Worm (Caenorhabditis elegans) whole organism, dauer: Measurements from ENCODE around the gene C04E6.7.

Source experiments
- unc-62 ChIP-seq: sonication (generic microtip); optimal IDR thresholded peaks from 2 replicates; lab custom pipeline; 2017; ENCODE audit warnings: missing biosample characterization, missing genetic modification reagents, missing genetic modification characterization

C04E6.7 gene

DNA sequence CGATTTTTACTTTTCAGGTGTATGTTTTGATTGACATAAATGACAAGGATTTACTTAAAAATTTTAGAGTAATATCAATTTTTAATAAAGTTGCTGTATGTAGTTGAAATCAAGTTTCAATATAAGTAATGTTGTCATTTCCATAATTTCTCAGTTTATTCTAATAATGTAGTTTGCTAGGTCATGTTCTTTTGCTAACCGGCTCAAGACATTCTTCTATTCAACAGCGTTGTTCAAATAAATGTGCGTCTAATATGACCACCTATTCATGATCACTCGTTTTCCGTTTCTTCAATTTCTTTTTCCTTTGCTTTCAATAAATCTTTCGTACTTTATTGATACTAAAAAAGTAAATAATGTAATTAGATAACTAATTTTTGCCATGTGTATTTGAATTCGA is 13.1 kb upstream of the C04E6.7 start, which contains the start of gene C02G6.3:
Gene C02G6.3 (plus strand): TSS at position 301 of the 400 bp plus-strand sequence.
- TF ChIP-seq unc-62, result no peak

DNA sequence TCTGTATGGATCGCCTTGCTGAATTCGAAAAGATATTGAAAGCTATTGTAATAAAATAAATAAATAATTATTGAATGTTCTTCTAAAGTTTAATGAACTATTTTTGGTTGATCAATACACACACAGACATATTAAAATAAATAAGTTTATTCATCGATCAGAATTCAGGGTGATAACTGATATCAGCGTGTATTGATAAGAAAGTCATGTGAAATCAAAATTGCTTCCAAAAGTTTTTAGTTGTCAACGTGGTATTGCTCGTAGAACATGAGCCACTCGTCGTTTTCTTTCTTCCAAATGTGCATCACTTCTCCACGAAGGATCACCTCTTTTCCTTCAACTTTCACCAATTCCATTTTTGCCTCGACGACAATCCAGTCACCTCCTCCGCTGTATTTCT is 10.7 kb upstream of the C04E6.7 start:
- TF ChIP-seq unc-62, result no peak

DNA sequence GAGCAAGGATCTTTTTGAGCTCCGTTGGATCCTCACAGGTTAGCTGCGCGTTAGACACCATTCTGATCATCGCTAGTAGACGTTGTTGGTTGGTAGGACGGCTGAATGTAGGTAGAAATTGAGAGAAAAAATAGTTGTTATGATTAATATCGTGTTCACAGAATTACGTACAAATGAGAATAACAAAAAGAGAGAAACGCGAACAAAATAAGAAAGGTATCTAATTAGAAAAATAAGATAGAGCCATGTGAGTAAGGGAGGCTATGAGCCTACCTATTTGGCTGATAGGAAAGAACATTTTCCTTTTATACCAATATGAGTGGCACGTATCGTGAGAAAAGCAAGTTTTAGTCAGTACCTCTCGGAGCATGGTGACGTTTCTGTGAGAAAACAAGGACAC is 9.4 kb upstream of the C04E6.7 start, which contains the start of gene C04E6.8:
Gene C04E6.8 (minus strand): TSS at position 101 of the 400 bp plus-strand sequence.
- no peak for TF ChIP-seq unc-62

DNA sequence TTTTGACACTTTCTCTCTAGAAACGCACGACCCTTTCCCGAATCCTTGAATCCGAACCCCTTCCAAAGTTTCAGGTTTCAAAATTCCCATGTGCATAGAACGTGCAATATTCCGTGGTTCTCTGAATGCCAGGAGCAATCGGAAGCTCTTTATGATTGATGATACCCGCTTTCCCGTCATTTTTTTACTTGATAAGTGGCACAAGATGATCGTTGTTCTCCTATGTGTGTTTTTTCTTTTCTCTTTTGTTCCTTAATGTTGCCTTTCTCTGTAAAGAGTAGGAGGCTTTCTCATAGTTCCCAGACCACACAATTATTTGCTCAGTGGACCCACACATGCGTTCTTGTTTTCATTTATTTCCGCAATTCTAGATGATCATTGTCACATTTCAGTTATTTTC is 4.3 kb upstream of the C04E6.7 start:
- TF ChIP-seq unc-62, result no peak

DNA sequence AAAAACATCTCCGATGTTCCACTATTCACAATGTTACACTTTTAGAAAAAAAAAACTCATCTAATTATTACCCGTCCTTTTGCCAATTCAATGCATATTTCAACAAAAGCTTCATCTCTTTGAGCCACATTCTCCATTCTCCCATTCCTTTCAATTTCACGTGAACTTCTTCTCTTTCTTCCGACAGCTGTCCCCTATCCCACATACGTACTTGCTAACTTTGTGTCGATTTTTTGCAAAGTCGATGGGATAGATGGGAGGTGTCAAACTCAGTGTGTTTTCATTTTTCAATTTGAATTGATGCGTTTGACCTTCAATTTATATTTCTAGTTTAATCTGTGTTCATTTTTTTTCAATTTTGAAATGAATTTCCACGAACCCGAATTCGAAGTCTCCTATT is 1.9 kb upstream of the C04E6.7 start:
- TF ChIP-seq unc-62, result no peak

DNA sequence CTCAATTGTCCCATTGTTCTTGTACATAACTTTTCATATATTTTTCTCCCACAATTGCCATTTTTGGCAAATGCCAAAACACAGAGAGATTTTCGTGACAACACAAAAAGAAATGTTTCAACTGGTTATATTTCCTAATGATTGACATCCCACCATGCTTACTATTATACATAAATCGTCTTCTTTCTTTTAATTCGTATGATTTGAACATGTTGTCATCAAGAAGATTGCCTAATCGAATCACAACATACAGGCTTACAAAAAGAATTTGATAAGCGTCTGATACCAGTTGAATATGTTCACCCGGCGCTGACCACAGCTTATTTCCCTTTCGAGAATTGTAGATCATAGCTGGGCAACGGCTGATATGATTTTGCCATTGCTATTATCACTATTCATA is 1.9 kb downstream of the C04E6.7 start, which contains the start of gene grd-9:
Gene grd-9 (plus strand): TSS at position 301 of the 400 bp plus-strand sequence.
- no peak for TF ChIP-seq unc-62

DNA sequence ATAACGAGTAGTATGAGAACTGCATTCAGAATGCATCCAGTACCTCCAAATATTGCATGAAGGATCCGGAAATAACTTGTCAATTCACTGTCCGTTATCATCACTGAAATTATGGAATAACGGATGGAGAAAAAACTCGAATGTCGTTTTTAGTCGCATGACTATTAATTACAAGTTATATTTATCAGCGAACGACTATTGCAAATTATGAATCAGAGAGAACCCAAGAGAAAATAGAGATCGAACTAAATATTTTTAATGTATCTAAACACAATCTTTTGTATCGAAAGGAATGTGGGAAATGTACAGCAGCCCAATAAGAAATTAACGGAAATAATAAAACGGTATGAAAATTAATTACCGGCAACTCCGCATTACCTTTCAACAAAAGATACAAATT is 6.8 kb downstream of the C04E6.7 start, which contains the start of gene srd-16:
Gene srd-16 (minus strand): TSS at position 101 of the 400 bp plus-strand sequence.
- TF ChIP-seq unc-62, result no peak

DNA sequence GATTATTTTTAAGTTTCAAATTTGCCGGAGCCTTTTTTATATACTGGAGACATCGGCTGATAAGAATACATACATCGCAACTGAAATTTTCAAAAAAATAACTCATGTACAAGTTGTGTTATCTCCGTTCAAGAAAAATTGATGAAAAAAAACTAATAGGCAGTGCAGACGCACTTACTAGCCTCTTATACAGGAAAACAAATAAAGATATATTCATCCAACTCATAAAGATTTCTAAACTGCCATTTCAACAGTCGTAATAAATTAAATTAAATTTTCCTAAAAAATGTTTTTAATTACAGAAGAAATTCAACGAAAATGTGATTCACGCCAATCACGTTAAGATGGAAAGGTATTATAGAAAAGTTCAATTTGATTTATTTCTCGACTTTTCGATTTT is 8.7 kb downstream of the C04E6.7 start, which contains the start of gene C04E6.5:
Gene C04E6.5 (plus strand): TSS at position 301 of the 400 bp plus-strand sequence.
- no peak for TF ChIP-seq unc-62

DNA sequence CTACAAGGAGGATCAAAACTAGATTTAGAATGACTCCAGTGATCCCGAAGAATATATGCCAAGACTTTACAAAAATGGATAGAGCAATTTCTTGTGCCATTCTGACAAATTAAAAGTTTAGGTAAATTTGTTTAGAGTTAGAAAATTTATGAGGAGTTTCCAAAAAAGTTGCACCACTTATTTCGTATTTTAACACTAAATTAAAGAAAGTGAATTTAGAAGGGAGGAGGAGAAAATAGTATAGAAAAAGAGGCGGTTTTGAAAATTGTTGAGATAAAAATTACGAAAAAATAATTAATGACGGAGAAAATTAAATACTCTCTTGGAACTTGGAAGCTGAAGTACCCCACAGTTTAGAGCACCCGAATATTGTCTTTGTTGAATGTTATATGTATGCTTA is 13.1 kb downstream of the C04E6.7 start, which contains the start of gene srd-15:
Gene srd-15 (minus strand): TSS at position 101 of the 400 bp plus-strand sequence.
- no peak for TF ChIP-seq unc-62

DNA sequence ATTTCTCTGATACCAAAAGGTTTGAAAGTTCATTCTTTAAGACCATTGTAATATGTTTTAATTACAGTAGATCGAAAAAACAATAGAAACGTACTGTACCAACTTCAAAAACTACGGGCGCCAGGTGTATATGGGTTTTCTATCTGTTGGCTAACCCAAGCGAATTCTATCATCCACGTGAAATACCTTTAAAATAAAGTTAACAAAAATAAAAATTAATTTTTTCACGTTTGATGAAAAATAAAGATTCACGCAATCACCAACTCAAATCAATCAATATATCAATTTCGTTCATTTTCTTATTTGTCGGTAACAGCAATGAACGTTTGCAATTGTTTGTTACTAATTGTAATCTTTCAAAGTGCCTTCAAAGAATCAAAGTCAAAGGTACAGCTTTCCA is 14.0 kb downstream of the C04E6.7 start, which contains the start of gene C04E6.4:
Gene C04E6.4 (plus strand): TSS at position 301 of the 400 bp plus-strand sequence.
- TF ChIP-seq unc-62, result no peak

DNA sequence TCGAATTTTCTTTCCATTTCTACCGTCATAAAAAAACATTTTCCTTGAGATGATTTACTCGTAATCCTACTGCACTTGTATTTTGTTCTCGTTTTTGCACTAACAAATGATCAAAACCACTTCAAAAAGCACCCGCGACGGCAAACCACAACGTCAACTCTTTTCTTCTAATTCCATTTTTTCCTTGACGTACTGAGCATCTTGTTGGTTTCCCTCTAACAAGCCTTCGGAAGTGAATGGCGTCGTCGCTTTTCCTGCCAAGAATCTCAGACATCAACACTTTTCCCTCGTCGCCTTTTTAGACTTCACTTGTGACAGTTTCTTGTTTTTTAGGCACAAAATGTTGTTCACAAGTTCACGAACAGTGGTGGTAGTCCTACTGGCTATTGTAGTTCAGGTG is 19.3 kb downstream of the C04E6.7 start, which contains the start of gene C04E6.13:
Gene C04E6.13 (plus strand): TSS at position 301 of the 400 bp plus-strand sequence.
- TF ChIP-seq unc-62, result no peak

DNA sequence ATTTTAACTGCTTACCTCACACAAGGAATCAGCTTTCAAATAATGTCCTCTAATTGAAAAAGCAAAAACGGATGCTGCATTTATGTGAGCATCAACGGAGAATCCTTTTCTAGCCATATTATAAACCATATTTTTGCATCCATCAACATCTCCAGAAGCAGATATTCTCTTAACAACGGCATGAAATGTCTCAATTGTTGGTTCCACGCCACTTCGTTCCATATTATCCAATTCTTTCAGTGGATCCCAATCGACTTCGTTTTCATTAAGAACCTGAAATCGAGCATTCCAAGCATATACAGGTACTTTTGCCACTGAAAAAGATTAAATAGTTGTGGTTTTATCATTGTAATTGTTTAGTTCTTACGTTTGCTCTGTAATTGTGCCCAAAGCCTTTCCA is 23.7 kb downstream of the C04E6.7 start:
- no peak for TF ChIP-seq unc-62

DNA sequence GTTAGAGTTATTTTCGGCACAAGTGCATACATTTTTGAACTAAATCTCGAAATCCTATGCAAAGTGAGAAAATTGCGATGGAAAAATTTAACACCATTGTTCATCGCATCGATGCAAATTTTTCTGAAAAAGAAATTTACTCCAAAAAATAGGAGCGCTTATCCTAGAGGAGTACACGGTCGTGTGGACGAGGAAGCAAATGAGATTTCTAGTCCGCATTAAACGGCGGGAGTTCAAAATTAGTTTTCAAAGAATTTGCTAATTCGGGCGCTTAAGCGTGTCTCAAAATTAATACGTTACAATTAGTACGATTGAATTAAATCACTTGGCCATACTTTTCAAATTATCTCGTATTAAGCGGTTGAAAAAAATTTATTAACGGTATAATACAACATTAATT is 24.6 kb downstream of the C04E6.7 start, which contains the start of gene lrpr-1:
Gene lrpr-1 (minus strand): TSS at position 185 of the 400 bp plus-strand sequence.
- no peak for TF ChIP-seq unc-62

DNA sequence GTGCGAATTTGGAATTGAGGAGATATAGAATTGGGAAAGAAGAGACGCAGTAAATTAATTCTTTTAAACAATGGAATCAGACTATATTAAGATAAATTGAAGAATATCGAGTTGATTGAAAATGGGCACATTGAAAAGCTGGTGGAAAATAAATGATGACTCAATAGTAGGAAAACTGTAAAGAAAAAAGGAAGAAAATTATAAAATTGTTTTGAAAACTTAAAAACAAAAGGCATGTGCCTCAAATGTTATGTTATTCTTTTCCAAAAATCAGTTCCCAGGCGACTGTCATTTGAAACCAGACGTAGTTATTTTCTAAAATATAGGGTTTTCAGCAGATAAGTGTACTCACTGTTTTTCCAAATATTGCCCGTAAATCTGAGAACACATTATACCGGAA is 26.8 kb downstream of the C04E6.7 start, which contains the start of gene C04E6.12:
Gene C04E6.12 (minus strand): TSS at position 101 of the 400 bp plus-strand sequence.
- TF ChIP-seq unc-62, result no peak

DNA sequence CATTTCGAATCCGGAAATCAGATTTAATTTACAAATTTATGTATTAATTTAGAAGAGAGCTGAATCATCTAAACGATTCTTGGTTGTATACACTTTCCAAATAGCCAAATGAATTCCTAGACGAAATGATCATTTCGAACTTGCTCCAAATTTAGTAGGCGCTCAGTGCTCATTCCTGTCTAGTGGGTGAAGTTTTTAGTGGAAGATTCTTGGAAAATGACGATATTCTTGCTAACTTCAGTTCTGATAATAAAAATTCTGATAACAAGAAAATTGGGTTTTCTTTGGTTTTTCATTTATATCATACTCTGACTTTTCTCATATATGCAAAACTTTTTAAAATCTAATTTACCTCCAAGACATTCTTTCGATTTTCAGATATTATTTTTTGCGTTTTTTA is 28.6 kb downstream of the C04E6.7 start:
- no peak for TF ChIP-seq unc-62

DNA sequence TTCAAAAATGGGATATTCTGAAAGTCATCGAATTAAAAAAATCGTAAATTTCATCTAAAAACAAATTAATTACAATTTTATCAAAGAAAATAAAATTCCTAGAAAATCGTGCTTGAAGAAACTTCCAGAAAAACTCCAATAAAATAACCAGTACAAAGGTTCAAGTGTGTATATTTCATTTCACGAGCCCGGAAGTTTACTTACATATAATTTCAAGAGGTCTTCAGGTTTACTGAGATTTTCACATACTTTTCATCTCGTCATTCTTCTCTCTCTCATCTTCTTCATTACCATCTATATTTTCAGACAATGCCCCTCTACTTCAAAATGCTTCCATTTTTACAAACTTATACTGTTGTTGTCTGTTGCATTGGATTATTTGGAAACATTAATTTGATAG is 29.1 kb downstream of the C04E6.7 start, which contains the start of gene srsx-18:
Gene srsx-18 (plus strand): TSS at position 301 of the 400 bp plus-strand sequence.
- TF ChIP-seq unc-62, result no peak

DNA sequence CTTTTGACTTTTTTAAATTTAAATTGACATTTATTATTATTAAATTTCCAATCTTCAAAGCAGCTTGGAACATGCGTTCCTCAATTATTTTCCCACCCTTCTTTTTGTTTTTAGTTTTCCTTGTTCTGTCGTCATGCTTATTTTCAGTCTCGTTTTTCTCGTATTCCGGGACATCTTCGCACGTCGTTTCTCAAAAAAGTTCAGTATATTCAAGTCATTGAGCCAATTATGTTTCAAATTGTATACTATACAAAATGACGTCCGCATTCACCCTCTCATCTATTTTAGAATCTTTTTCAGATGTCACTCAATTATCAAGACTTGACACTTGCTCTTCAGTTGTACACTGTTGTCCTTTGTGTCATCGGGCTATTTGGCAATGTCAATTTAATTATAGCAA is 34.2 kb downstream of the C04E6.7 start, which contains the start of gene srsx-17:
Gene srsx-17 (plus strand): TSS at position 301 of the 400 bp plus-strand sequence.
- TF ChIP-seq unc-62, result no peak

DNA sequence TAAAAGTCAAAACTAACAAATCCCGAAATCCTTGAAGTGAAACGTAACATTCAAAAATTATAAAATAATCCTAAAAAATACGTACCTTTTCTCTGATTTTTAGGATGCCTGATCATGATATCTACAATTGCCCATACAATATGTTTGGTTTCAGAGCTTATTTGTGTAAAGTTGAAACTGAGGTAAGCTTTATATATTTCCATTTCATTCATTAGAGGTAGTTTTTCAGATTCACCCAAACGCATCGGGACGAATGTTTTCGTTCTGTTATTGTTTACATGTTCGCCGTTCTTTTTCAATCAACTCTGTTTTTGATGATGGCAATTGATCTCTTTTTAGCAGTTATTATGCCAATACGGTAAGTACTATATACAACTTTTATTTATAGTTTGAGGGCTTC is 34.9 kb downstream of the C04E6.7 start:
- TF ChIP-seq unc-62, result no peak
